Fruit fly (Drosophila melanogaster) whole organism, embryonic: Measurements from ENCODE around the gene DZIP1.

Experiments
- Awh ChIP-seq: fragments of 200-800 bp; sonication (Bioruptor generic); IDR thresholded peaks from 2 replicates; pipeline ENCODE4, ENCODE4 v1.3.6; 2022; ENCODE audit warnings: missing biosample characterization, missing genetic modification characterization
- Bdp1 ChIP-seq: fragments of 200-800 bp; sonication (Bioruptor generic); optimal IDR thresholded peaks from 3 replicates; lab custom pipeline; 2016; ENCODE audit warnings: missing biosample characterization, missing genetic modification characterization
- CG10209 ChIP-seq: fragments of 200-800 bp; sonication (Bioruptor generic); optimal IDR thresholded peaks from 3 replicates; lab custom pipeline; 2017; ENCODE audit warnings: missing biosample characterization, mild to moderate bottlenecking, missing genetic modification characterization, missing genetic modification reagents
- CG11398 ChIP-seq: fragments of 200-800 bp; sonication (Bioruptor generic); optimal IDR thresholded peaks from 2 replicates; lab custom pipeline; 2016; ENCODE audit warnings: missing biosample characterization, missing genetic modification characterization
- CG11560 ChIP-seq: fragments of 200-800 bp; sonication (Bioruptor generic); IDR thresholded peaks from 3 replicates; pipeline ENCODE4 v1.3.6; 2022; ENCODE audit warnings: missing biosample characterization, missing genetic modification characterization
- CG12236 ChIP-seq: fragments of 200-800 bp; sonication (Bioruptor generic); optimal IDR thresholded peaks from 2 replicates; lab custom pipeline; 2016; ENCODE audit warnings: missing biosample characterization, missing genetic modification characterization
- CG12391 ChIP-seq: fragments of 200-800 bp; sonication (Bioruptor generic); optimal IDR thresholded peaks from 3 replicates; lab custom pipeline; 2018; ENCODE audit warnings: missing biosample characterization, mild to moderate bottlenecking, missing genetic modification characterization, moderate library complexity
- CG13424 ChIP-seq: fragments of 200-800 bp; sonication (Bioruptor generic); optimal IDR thresholded peaks from 2 replicates; lab custom pipeline; 2019; ENCODE audit warnings: missing biosample characterization, mild to moderate bottlenecking, missing genetic modification characterization, moderate library complexity
- CG14441 ChIP-seq: fragments of 200-800 bp; sonication (Bioruptor generic); IDR thresholded peaks from 2 replicates; pipeline ENCODE4 v1.3.6; 2022; ENCODE audit warnings: missing biosample characterization, missing genetic modification characterization
- CG14860 ChIP-seq: fragments of 200-800 bp; sonication (Bioruptor generic); IDR thresholded peaks from 3 replicates; pipeline ENCODE4 v1.3.6; 2022; ENCODE audit warnings: missing biosample characterization, missing genetic modification characterization; ENCODE audit not compliant: partially characterized antibody
- CG15479 ChIP-seq: fragments of 200-800 bp; sonication (Bioruptor generic); optimal IDR thresholded peaks from 3 replicates; lab custom pipeline; 2019; ENCODE audit warnings: missing biosample characterization, mild to moderate bottlenecking, missing genetic modification characterization, moderate library complexity
- CG16815 ChIP-seq: fragments of 200-800 bp; sonication (Bioruptor generic); optimal IDR thresholded peaks from 3 replicates; lab custom pipeline; 2017; ENCODE audit warnings: missing biosample characterization, mild to moderate bottlenecking, missing genetic modification characterization
- CG2202 ChIP-seq: fragments of 200-800 bp; sonication (Bioruptor generic); optimal IDR thresholded peaks from 2 replicates; lab custom pipeline; 2018; ENCODE audit warnings: missing biosample characterization, mild to moderate bottlenecking, missing genetic modification characterization
- CG42726 ChIP-seq: fragments of 200-800 bp; sonication (Bioruptor generic); IDR thresholded peaks from 2 replicates; pipeline ENCODE4 v1.3.6; 2022; ENCODE audit warnings: missing biosample characterization, missing genetic modification characterization; ENCODE audit not compliant: partially characterized antibody
- CG6654 ChIP-seq: fragments of 200-800 bp; sonication (Bioruptor generic); optimal IDR thresholded peaks from 2 replicates; lab custom pipeline; 2017; ENCODE audit warnings: missing biosample characterization, mild to moderate bottlenecking, missing genetic modification characterization
- CG6791 ChIP-seq: fragments of 200-800 bp; sonication (Bioruptor generic); IDR thresholded peaks from 3 replicates; pipeline ENCODE4 v1.3.6; 2022; ENCODE audit warnings: missing biosample characterization, missing genetic modification characterization; ENCODE audit not compliant: partially characterized antibody
- Dip3 ChIP-seq: fragments of 200-800 bp; sonication (Bioruptor generic); optimal IDR thresholded peaks from 3 replicates; lab custom pipeline; 2016; ENCODE audit warnings: missing biosample characterization, missing genetic modification characterization
- Dll ChIP-seq: fragments of 200-800 bp; sonication (Bioruptor generic); IDR thresholded peaks from 4 replicates; pipeline ENCODE4 v1.3.6; 2022; ENCODE audit warnings: missing biosample characterization, missing genetic modification characterization; ENCODE audit not compliant: partially characterized antibody
- Doc3 ChIP-seq: fragments of 200-800 bp; sonication (Bioruptor generic); IDR thresholded peaks from 3 replicates; pipeline ENCODE4 v1.3.6; 2022; ENCODE audit warnings: missing biosample characterization, missing genetic modification characterization; ENCODE audit not compliant: partially characterized antibody
- Dp ChIP-seq: fragments of 200-800 bp; sonication (Bioruptor generic); optimal IDR thresholded peaks from 2 replicates; lab custom pipeline; 2018; ENCODE audit warnings: missing biosample characterization, mild to moderate bottlenecking, missing genetic modification characterization, moderate library complexity
- HLH4C ChIP-seq: fragments of 200-800 bp; sonication (Bioruptor generic); IDR thresholded peaks from 3 replicates; pipeline ENCODE4 v1.3.6; 2022; ENCODE audit warnings: missing biosample characterization, missing genetic modification characterization; ENCODE audit not compliant: partially characterized antibody
- Hmx ChIP-seq: fragments of 200-800 bp; sonication (Bioruptor generic); optimal IDR thresholded peaks from 2 replicates; lab custom pipeline; 2016; ENCODE audit warnings: missing biosample characterization, missing genetic modification characterization
- Hsf ChIP-seq: fragments of 200-800 bp; sonication (Bioruptor generic); optimal IDR thresholded peaks from 3 replicates; lab custom pipeline; 2016; ENCODE audit warnings: missing biosample characterization, missing genetic modification characterization
- Lhr ChIP-seq: fragments of 200-800 bp; sonication (Bioruptor generic); optimal IDR thresholded peaks from 3 replicates; lab custom pipeline; 2017; ENCODE audit warnings: mild to moderate bottlenecking, missing biosample characterization, missing genetic modification reagents, missing genetic modification characterization
- Nf-YB ChIP-seq: fragments of 200-800 bp; sonication (Bioruptor generic); optimal IDR thresholded peaks from 3 replicates; lab custom pipeline; 2019; ENCODE audit warnings: missing biosample characterization, mild to moderate bottlenecking, missing genetic modification characterization, moderate library complexity
- al ChIP-seq: fragments of 200-800 bp; sonication (Bioruptor generic); IDR thresholded peaks from 2 replicates; pipeline ENCODE4 v1.3.6; 2022; ENCODE audit warnings: missing biosample characterization, missing genetic modification characterization
- ara ChIP-seq: fragments of 200-800 bp; sonication (Bioruptor generic); IDR thresholded peaks from 2 replicates; pipeline ENCODE4 v1.3.6; 2022; ENCODE audit warnings: missing biosample characterization, missing genetic modification characterization
- ase ChIP-seq: fragments of 200-800 bp; sonication (Bioruptor generic); IDR thresholded peaks from 3 replicates; pipeline ENCODE4 v1.3.6; 2022; ENCODE audit warnings: missing biosample characterization, missing genetic modification characterization
- az2 ChIP-seq: fragments of 200-800 bp; sonication (Bioruptor generic); optimal IDR thresholded peaks from 3 replicates; lab custom pipeline; 2016; ENCODE audit warnings: missing biosample characterization, missing genetic modification characterization
- corto ChIP-seq: fragments of 200-800 bp; sonication (Bioruptor generic); optimal IDR thresholded peaks from 2 replicates; lab custom pipeline; 2016; ENCODE audit warnings: missing biosample characterization, mild to moderate bottlenecking, missing genetic modification characterization, moderate library complexity
- crp ChIP-seq, 2 experiments: fragments of 200-800 bp; sonication (Bioruptor generic); optimal IDR thresholded peaks; 2 replicates in 1 of 2; 3 replicates in 1 of 2; lab custom pipeline; 2017; ENCODE audit warnings: missing biosample characterization in 2 of 2, missing genetic modification characterization in 2 of 2, mild to moderate bottlenecking in 1 of 2, moderate library complexity in 1 of 2
- dan ChIP-seq: fragments of 200-800 bp; sonication (Bioruptor generic); IDR thresholded peaks from 2 replicates; pipeline ENCODE4 v1.3.6; 2022; ENCODE audit warnings: missing biosample characterization, missing genetic modification characterization
- dmrt99B ChIP-seq: fragments of 200-800 bp; sonication (Bioruptor generic); optimal IDR thresholded peaks from 2 replicates; lab custom pipeline; 2018; ENCODE audit warnings: missing biosample characterization, mild to moderate bottlenecking, missing genetic modification characterization, moderate library complexity
- gcm ChIP-seq: fragments of 200-800 bp; sonication (Bioruptor generic); optimal IDR thresholded peaks from 2 replicates; lab custom pipeline; 2019; ENCODE audit warnings: missing biosample characterization, mild to moderate bottlenecking, missing genetic modification characterization, moderate library complexity
- gcm2 ChIP-seq: fragments of 200-800 bp; sonication (Bioruptor generic); optimal IDR thresholded peaks from 2 replicates; lab custom pipeline; 2016; ENCODE audit warnings: missing biosample characterization, missing genetic modification characterization
- ham ChIP-seq: fragments of 200-800 bp; sonication (Bioruptor generic); IDR thresholded peaks from 2 replicates; pipeline ENCODE4 v1.3.6; 2022; ENCODE audit warnings: missing biosample characterization, missing genetic modification characterization
- hb ChIP-seq: fragments of 200-800 bp; sonication (Bioruptor generic); IDR thresholded peaks from 3 replicates; pipeline ENCODE4 v1.3.6; 2022; ENCODE audit warnings: missing biosample characterization, missing genetic modification characterization; ENCODE audit not compliant: partially characterized antibody
- ind ChIP-seq: fragments of 200-800 bp; sonication (Bioruptor generic); optimal IDR thresholded peaks from 3 replicates; lab custom pipeline; 2016; ENCODE audit warnings: missing biosample characterization, missing genetic modification characterization
- ken ChIP-seq: fragments of 200-800 bp; sonication (Bioruptor generic); IDR thresholded peaks from 3 replicates; pipeline ENCODE4 v1.3.6; 2022; ENCODE audit warnings: missing biosample characterization, missing genetic modification characterization
- maf-S ChIP-seq: fragments of 200-800 bp; sonication (Bioruptor generic); optimal IDR thresholded peaks from 2 replicates; lab custom pipeline; 2016; ENCODE audit warnings: missing biosample characterization, missing genetic modification characterization
- mam ChIP-seq: fragments of 200-800 bp; sonication (Bioruptor generic); optimal IDR thresholded peaks from 3 replicates; lab custom pipeline; 2016; ENCODE audit warnings: missing biosample characterization, missing genetic modification characterization
- mld ChIP-seq: fragments of 200-800 bp; sonication (Bioruptor generic); IDR thresholded peaks from 3 replicates; pipeline ENCODE4 v1.3.6; 2022; ENCODE audit warnings: missing biosample characterization, missing genetic modification characterization; ENCODE audit not compliant: partially characterized antibody
- nerfin-1 ChIP-seq: fragments of 200-800 bp; sonication (Bioruptor generic); optimal IDR thresholded peaks from 3 replicates; lab custom pipeline; 2019; ENCODE audit warnings: missing biosample characterization, mild to moderate bottlenecking, missing genetic modification characterization, moderate library complexity
- nerfin-2 ChIP-seq: fragments of 200-800 bp; sonication (Bioruptor generic); IDR thresholded peaks from 2 replicates; pipeline ENCODE4 v1.3.6; 2022; ENCODE audit warnings: missing biosample characterization, missing genetic modification characterization; ENCODE audit not compliant: partially characterized antibody
- onecut ChIP-seq: fragments of 200-800 bp; sonication (Bioruptor generic); IDR thresholded peaks from 2 replicates; pipeline ENCODE4 v1.3.6; 2022; ENCODE audit warnings: missing biosample characterization, missing genetic modification characterization
- pho ChIP-seq: fragments of 200-800 bp; sonication (Bioruptor generic); optimal IDR thresholded peaks from 2 replicates; lab custom pipeline; 2016; ENCODE audit warnings: missing biosample characterization, missing genetic modification characterization
- rib ChIP-seq: fragments of 200-800 bp; sonication (Bioruptor generic); IDR thresholded peaks from 2 replicates; pipeline ENCODE4 v1.3.6; 2022; ENCODE audit warnings: missing biosample characterization, missing genetic modification characterization
- run ChIP-seq: fragments of 200-800 bp; sonication (Bioruptor generic); optimal IDR thresholded peaks from 3 replicates; lab custom pipeline; 2018; ENCODE audit warnings: missing biosample characterization, mild to moderate bottlenecking, missing genetic modification characterization
- toy ChIP-seq: fragments of 200-800 bp; sonication (Bioruptor generic); IDR thresholded peaks from 2 replicates; pipeline ENCODE4 v1.3.6; 2022; ENCODE audit warnings: missing biosample characterization, missing genetic modification characterization
- vnd ChIP-seq: fragments of 200-800 bp; sonication (Bioruptor generic); IDR thresholded peaks from 3 replicates; pipeline ENCODE4 v1.3.6; 2022; ENCODE audit warnings: missing biosample characterization, missing genetic modification characterization; ENCODE audit not compliant: partially characterized antibody

Gene DZIP1

DNA sequence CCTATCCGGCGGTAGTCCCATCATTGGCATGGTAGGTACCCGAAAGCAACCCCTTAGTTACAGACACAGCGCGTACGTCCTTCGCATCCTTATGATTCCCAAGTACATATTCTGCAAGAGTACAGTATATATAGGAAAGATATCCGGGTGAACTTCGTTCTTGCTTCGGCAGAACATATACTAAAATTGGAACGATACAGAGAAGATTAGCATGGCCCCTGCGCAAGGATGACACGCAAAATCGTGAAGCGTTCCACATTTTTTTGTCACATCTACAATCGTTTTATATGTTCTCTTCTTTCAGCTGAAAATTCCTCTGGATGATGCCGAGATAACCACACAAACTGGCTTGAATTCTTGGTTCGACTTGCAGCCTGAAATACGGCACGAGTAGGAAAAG is 40.9 kb downstream of the DZIP1 start:
- no peak for TF ChIP-seq az2
- peak; percentile 61; the same call in 2 of the 3 replicates for TF ChIP-seq CG14860
- no peak for TF ChIP-seq Dip3 (GFP tag; lab: Kevin White, UChicago)
- no peak for TF ChIP-seq CG14441 (GFP tag; lab: Robert Waterston, UW)
- TF ChIP-seq CG10209 (GFP tag; lab: Kevin White, UChicago) = no peak
- TF ChIP-seq ara = no peak
- TF ChIP-seq onecut (GFP tag; lab: Robert Waterston, UW) = no peak
- TF ChIP-seq dan (GFP tag; lab: Robert Waterston, UW) = no peak
- peak; percentile 94 for TF ChIP-seq Bdp1
- TF ChIP-seq CG11560 (tag; lab: Robert Waterston, UW) = no peak
- TF ChIP-seq CG16815 (GFP tag; lab: Kevin White, UChicago) = no peak
- TF ChIP-seq CG6791 (GFP tag; lab: Robert Waterston, UW) = peak; percentile 70; the same call in 1 of the 3 replicates
- no peak for TF ChIP-seq CG6654 (GFP tag; lab: Kevin White, UChicago)
- no peak for TF ChIP-seq Hsf (GFP tag; lab: Kevin White, UChicago)
- TF ChIP-seq mam (GFP tag; lab: Kevin White, UChicago) = no peak
- no peak for TF ChIP-seq Dp (GFP tag; lab: Kevin White, UChicago)
- TF ChIP-seq CG15479 = peak; percentile 17
- TF ChIP-seq CG11398 = no peak
- TF ChIP-seq maf-S (GFP tag; lab: Kevin White, UChicago) = no peak
- 0 out of 3 replicates have a peak, but pooled peaks have one; percentile 40 for TF ChIP-seq hb (GFP tag; lab: Robert Waterston, UW)
- no peak for TF ChIP-seq CG12236 (GFP tag; lab: Kevin White, UChicago)
- TF ChIP-seq CG42726 (GFP tag; lab: Robert Waterston, UW) = no peak
- no peak for TF ChIP-seq Lhr (GFP tag; lab: Kevin White, UChicago)
- no peak for TF ChIP-seq pho (GFP tag; lab: Kevin White, UChicago)
- 0 out of 2 replicates have a peak, but pooled peaks have one; percentile 24 for TF ChIP-seq nerfin-2
- no peak for TF ChIP-seq Hmx (GFP tag; lab: Kevin White, UChicago)
- TF ChIP-seq gcm2 (GFP tag; lab: Kevin White, UChicago) = no peak
- TF ChIP-seq dmrt99B (tag; lab: Kevin White, UChicago) = no peak
- no peak for TF ChIP-seq ken (GFP tag; lab: Robert Waterston, UW)
- TF ChIP-seq vnd (GFP tag; lab: Robert Waterston, UW) = peak; percentile 31; the same call in 2 of the 3 replicates
- TF ChIP-seq ase = no peak
- no peak for TF ChIP-seq CG2202 (tag; lab: Kevin White, UChicago)
- no peak for TF ChIP-seq rib (GFP tag; lab: Robert Waterston, UW)
- TF ChIP-seq crp (GFP tag; optimal IDR thresholded peaks at IDR 0.05; lab: Kevin White, UChicago) = no peak
- no peak for TF ChIP-seq al (GFP tag; lab: Robert Waterston, UW)
- TF ChIP-seq Awh (GFP tag; lab: Robert Waterston, UW) = no peak
- TF ChIP-seq mld = peak; percentile 57; the same call in 1 of the 3 replicates
- TF ChIP-seq HLH4C (GFP tag; lab: Robert Waterston, UW) = peak; percentile 27; the same call in 1 of the 3 replicates
- TF ChIP-seq Dll (GFP tag; lab: Robert Waterston, UW) = no peak; the same call in 3 of the 4 replicates
- TF ChIP-seq Doc3 = peak; percentile 41; the same call in 2 of the 3 replicates
- TF ChIP-seq nerfin-1 (tag; lab: Kevin White, UChicago) = peak; percentile 34
- TF ChIP-seq ind (GFP tag; lab: Kevin White, UChicago) = no peak
- no peak for TF ChIP-seq toy (GFP tag; lab: Robert Waterston, UW)
- TF ChIP-seq Nf-YB (GFP tag; lab: Kevin White, UChicago) = no peak
- TF ChIP-seq gcm (GFP tag; lab: Kevin White, UChicago) = no peak
- TF ChIP-seq ham (GFP tag; lab: Robert Waterston, UW) = no peak
- TF ChIP-seq CG13424 (tag; lab: Kevin White, UChicago) = no peak
- no peak for TF ChIP-seq CG12391 (tag; lab: Kevin White, UChicago)
- no peak for TF ChIP-seq corto (GFP tag; lab: Kevin White, UChicago)
- no peak for TF ChIP-seq run (tag; lab: Kevin White, UChicago)
